Fruit fly (Drosophila melanogaster): ENCODE measurements around the gene Gdap1.
A peak's percentile ranks its signal among the peaks of the same experiment; 100 is the strongest.

dm6 chr3L:5188402-5188801 lies 46.6 kb downstream of the Gdap1 start:
- no peak for TF ChIP-seq CG11723 (GFP tag; optimal IDR thresholded peaks at IDR 0.05)
- TF ChIP-seq pros (GFP tag; optimal IDR thresholded peaks at IDR 0.05), result no peak
- TF ChIP-seq sna (GFP tag; IDR thresholded peaks at IDR 0.05; ENCODE audit: partially characterized antibody), result no peak
- no peak for TF ChIP-seq Atf-2 (GFP tag; optimal IDR thresholded peaks at IDR 0.05)
- TF ChIP-seq sens-2 (GFP tag; IDR thresholded peaks at IDR 0.05), result no peak
- no peak for TF ChIP-seq CG32772 (GFP tag; IDR thresholded peaks at IDR 0.05)
- peak; percentile 48 for TF ChIP-seq Sox102F (GFP tag; optimal IDR thresholded peaks at IDR 0.05)
- TF ChIP-seq br (optimal IDR thresholded peaks at IDR 0.05), result no peak

All from whole organism, embryonic.